Fruit fly (Drosophila melanogaster) S2 (cell line): ENCODE data around the gene Acp76A.

Experiments
- CG8478 ChIP-seq: fragments of >200 bp; optimal IDR thresholded peaks from 2 replicates; lab custom pipeline; 2018
- CTCF ChIP-seq, 2 experiments: fragments of >200 bp; optimal IDR thresholded peaks; 2 replicates each; lab custom pipeline; 2018

DNA sequence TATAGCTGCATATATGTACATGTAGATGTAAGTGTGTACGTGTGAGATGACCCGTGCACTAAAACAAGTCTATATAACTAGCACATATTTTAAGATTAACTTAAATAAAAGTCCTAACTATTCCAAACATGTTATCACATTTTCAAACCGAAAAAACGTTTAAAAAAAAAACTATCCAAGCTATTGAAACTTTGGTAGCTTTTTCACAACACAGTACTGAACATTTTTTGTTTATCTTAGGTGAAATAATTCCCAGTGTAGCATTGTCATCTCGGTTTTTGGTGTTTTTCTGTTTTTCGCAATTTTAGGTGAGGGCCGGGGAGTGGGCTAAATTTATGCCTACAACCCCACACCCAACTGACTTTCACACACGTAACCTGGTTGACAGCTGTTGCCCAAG is 24.7 kb downstream of the Acp76A start:
- TF ChIP-seq CG8478 (lab: Kevin White, UChicago) (no peak), CTCF (optimal IDR thresholded peaks at IDR 0.05; lab: Kevin White, UChicago) (no peak)
